Worm (Caenorhabditis elegans) whole organism, midembryonic: ENCODE measurements around the gene ZK105.12.
A peak's percentile ranks its signal among the peaks of the same experiment; 100 is the strongest.

Experiments used
- T22C8.4 ChIP-seq: fragments of 200-800 bp; sonication (Bioruptor generic); IDR thresholded peaks from 2 replicates; pipeline ENCODE4 v1.3.6; 2022; ENCODE audit warnings: missing genetic modification characterization, missing compliant biosample characterization
- cog-1 ChIP-seq: sonication (generic microtip); optimal IDR thresholded peaks from 2 replicates; lab custom pipeline; 2016; ENCODE audit warnings: missing genetic modification characterization, missing compliant biosample characterization
- flt-1 ChIP-seq: fragments of 200-800 bp; sonication (Bioruptor generic); IDR thresholded peaks from 2 replicates; pipeline ENCODE4 v1.3.6; 2022; ENCODE audit warnings: missing genetic modification characterization, missing compliant biosample characterization
- klf-2 ChIP-seq: fragments of 200-800 bp; sonication (Bioruptor generic); conservative IDR thresholded peaks from 2 replicates; pipeline ENCODE4 v1.3.6; 2022; ENCODE audit warnings: missing genetic modification reagents, missing genetic modification characterization, missing compliant biosample characterization
- med-1 ChIP-seq: sonication (generic microtip); optimal IDR thresholded peaks from 2 replicates; lab custom pipeline; 2017; ENCODE audit warnings: missing genetic modification characterization, mild to moderate bottlenecking, missing compliant biosample characterization, antibody characterized with exemption, missing genetic modification reagents; ENCODE audit not compliant: insufficient read depth
- ref-1 ChIP-seq: fragments of 200-800 bp; sonication (Bioruptor generic); conservative IDR thresholded peaks from 2 replicates; pipeline ENCODE4 v1.3.6; 2022; ENCODE audit warnings: missing genetic modification reagents, missing genetic modification characterization, missing compliant biosample characterization
- tab-1 ChIP-seq: fragments of 200-800 bp; sonication (Bioruptor generic); IDR thresholded peaks from 2 replicates; pipeline ENCODE4 v1.3.6; 2022; ENCODE audit warnings: missing genetic modification characterization, missing compliant biosample characterization
- ztf-23 ChIP-seq: fragments of 200-800 bp; sonication (Bioruptor generic); IDR thresholded peaks from 2 replicates; pipeline ENCODE4 v1.3.6; 2022; ENCODE audit warnings: missing genetic modification reagents, missing genetic modification characterization, missing compliant biosample characterization
- ztf-29 ChIP-seq: fragments of 200-800 bp; sonication (Bioruptor generic); IDR thresholded peaks from 2 replicates; pipeline ENCODE4 v1.3.6; 2022; ENCODE audit warnings: missing genetic modification reagents, missing genetic modification characterization, missing compliant biosample characterization

ZK105.12 gene

ce11 chrV:7730488-7730887, 14.6 kb upstream of the ZK105.12 start:
- TF ChIP-seq flt-1 (GFP tag; lab: Robert Waterston, UW) = peak; percentile 77; the same call in 1 of the 2 replicates
- no peak for TF ChIP-seq tab-1 (GFP tag; lab: Robert Waterston, UW)
- TF ChIP-seq med-1 (GFP tag; lab: Kevin White, UChicago) = no peak
- TF ChIP-seq klf-2 (GFP tag; lab: Robert Waterston, UW) = 0 out of 2 replicates have a peak, but pooled peaks have one; percentile 36
- no peak for TF ChIP-seq ztf-29
- TF ChIP-seq ref-1 (GFP tag; lab: Robert Waterston, UW) = no peak
- TF ChIP-seq T22C8.4 (GFP tag; lab: Robert Waterston, UW) = no peak
- no peak for TF ChIP-seq cog-1 (tag; lab: Kevin White, UChicago)

- TF ChIP-seq ref-1 (GFP tag; lab: Robert Waterston, UW) = no peak
- no peak for TF ChIP-seq cog-1 (tag; lab: Kevin White, UChicago)
- no peak for TF ChIP-seq tab-1 (GFP tag; lab: Robert Waterston, UW)
- no peak for TF ChIP-seq T22C8.4 (GFP tag; lab: Robert Waterston, UW)
- no peak for TF ChIP-seq ztf-23 (GFP tag; lab: Robert Waterston, UW)
- no peak for TF ChIP-seq med-1 (GFP tag; lab: Kevin White, UChicago)
- no peak for TF ChIP-seq ztf-29
- no peak for TF ChIP-seq klf-2 (GFP tag; lab: Robert Waterston, UW)
- no peak for TF ChIP-seq flt-1 (GFP tag; lab: Robert Waterston, UW)
Measured at ce11 chrV:7728679-7729027, 12.7 kb upstream of the ZK105.12 start, which contains the start of gene Y97E10C.1. Gene Y97E10C.1, plus strand, starts transcription at chrV:7728879.

ce11 chrV:7728003-7728678, 12.2 kb upstream of the ZK105.12 start:
- no peak for TF ChIP-seq ref-1 (GFP tag; lab: Robert Waterston, UW)
- TF ChIP-seq T22C8.4 (GFP tag; lab: Robert Waterston, UW) = no peak; the same call in 1 of the 2 replicates
- 0 out of 2 replicates have a peak, but pooled peaks have one; percentile 36 for TF ChIP-seq klf-2 (GFP tag; lab: Robert Waterston, UW)
- no peak for TF ChIP-seq med-1 (GFP tag; lab: Kevin White, UChicago)
- TF ChIP-seq tab-1 (GFP tag; lab: Robert Waterston, UW) = no peak
- no peak for TF ChIP-seq ztf-23 (GFP tag; lab: Robert Waterston, UW)
- TF ChIP-seq ztf-29 = no peak
- 0 out of 2 replicates have a peak, but pooled peaks have one; percentile 41 for TF ChIP-seq flt-1 (GFP tag; lab: Robert Waterston, UW)
- peak; percentile 48 for TF ChIP-seq cog-1 (tag; lab: Kevin White, UChicago)

ce11 chrV:7726927-7727326, 11.0 kb upstream of the ZK105.12 start:
- TF ChIP-seq cog-1 (tag; lab: Kevin White, UChicago) = no peak
- TF ChIP-seq ztf-29 = no peak
- no peak for TF ChIP-seq tab-1 (GFP tag; lab: Robert Waterston, UW)
- no peak for TF ChIP-seq med-1 (GFP tag; lab: Kevin White, UChicago)
- TF ChIP-seq T22C8.4 (GFP tag; lab: Robert Waterston, UW) = no peak
- no peak for TF ChIP-seq ref-1 (GFP tag; lab: Robert Waterston, UW)
- no peak for TF ChIP-seq ztf-23 (GFP tag; lab: Robert Waterston, UW)
- no peak for TF ChIP-seq klf-2 (GFP tag; lab: Robert Waterston, UW)
- no peak for TF ChIP-seq flt-1 (GFP tag; lab: Robert Waterston, UW)

- TF ChIP-seq ref-1 (GFP tag; lab: Robert Waterston, UW) = no peak
- TF ChIP-seq tab-1 (GFP tag; lab: Robert Waterston, UW) = no peak
- no peak for TF ChIP-seq ztf-29
- TF ChIP-seq T22C8.4 (GFP tag; lab: Robert Waterston, UW) = no peak
- TF ChIP-seq med-1 (GFP tag; lab: Kevin White, UChicago) = no peak
- no peak for TF ChIP-seq cog-1 (tag; lab: Kevin White, UChicago)
- TF ChIP-seq klf-2 (GFP tag; lab: Robert Waterston, UW) = no peak
- TF ChIP-seq ztf-23 (GFP tag; lab: Robert Waterston, UW) = no peak
- no peak for TF ChIP-seq flt-1 (GFP tag; lab: Robert Waterston, UW)
Measured at ce11 chrV:7726202-7726601, 10.3 kb upstream of the ZK105.12 start.

- TF ChIP-seq tab-1 (GFP tag; lab: Robert Waterston, UW) (no peak), ztf-23 (GFP tag; lab: Robert Waterston, UW) (no peak), klf-2 (GFP tag; lab: Robert Waterston, UW) (no peak), med-1 (GFP tag; lab: Kevin White, UChicago) (no peak), flt-1 (GFP tag; lab: Robert Waterston, UW) (no peak), cog-1 (tag; lab: Kevin White, UChicago) (no peak), ztf-29 (no peak), T22C8.4 (GFP tag; lab: Robert Waterston, UW) (no peak), ref-1 (GFP tag; lab: Robert Waterston, UW) (no peak)
Measured at ce11 chrV:7723967-7724544, 8.1 kb upstream of the ZK105.12 start, which contains the start of the genes ZK105.6 and ZK105.8. Gene ZK105.6, minus strand, starts transcription at chrV:7724067. Gene ZK105.8, plus strand, starts transcription at chrV:7724494.

- no peak for TF ChIP-seq med-1 (GFP tag; lab: Kevin White, UChicago)
- no peak for TF ChIP-seq ref-1 (GFP tag; lab: Robert Waterston, UW)
- no peak for TF ChIP-seq ztf-29
- TF ChIP-seq klf-2 (GFP tag; lab: Robert Waterston, UW) = no peak
- TF ChIP-seq T22C8.4 (GFP tag; lab: Robert Waterston, UW) = no peak
- no peak for TF ChIP-seq cog-1 (tag; lab: Kevin White, UChicago)
- no peak for TF ChIP-seq flt-1 (GFP tag; lab: Robert Waterston, UW)
- TF ChIP-seq ztf-23 (GFP tag; lab: Robert Waterston, UW) = no peak
- TF ChIP-seq tab-1 (GFP tag; lab: Robert Waterston, UW) = no peak
Measured at ce11 chrV:7721945-7722344, 6.0 kb upstream of the ZK105.12 start, which contains the start of gene ZK105.14. Gene ZK105.14, minus strand, starts transcription at chrV:7722045.

ce11 chrV:7717629-7718028, 1.7 kb upstream of the ZK105.12 start, which contains the start of gene ZK105.5:
Gene ZK105.5, minus strand, starts transcription at chrV:7717729.
- no peak for TF ChIP-seq med-1 (GFP tag; lab: Kevin White, UChicago)
